Fruit fly (Drosophila melanogaster): ENCODE data around the gene CG2975.

DNA sequence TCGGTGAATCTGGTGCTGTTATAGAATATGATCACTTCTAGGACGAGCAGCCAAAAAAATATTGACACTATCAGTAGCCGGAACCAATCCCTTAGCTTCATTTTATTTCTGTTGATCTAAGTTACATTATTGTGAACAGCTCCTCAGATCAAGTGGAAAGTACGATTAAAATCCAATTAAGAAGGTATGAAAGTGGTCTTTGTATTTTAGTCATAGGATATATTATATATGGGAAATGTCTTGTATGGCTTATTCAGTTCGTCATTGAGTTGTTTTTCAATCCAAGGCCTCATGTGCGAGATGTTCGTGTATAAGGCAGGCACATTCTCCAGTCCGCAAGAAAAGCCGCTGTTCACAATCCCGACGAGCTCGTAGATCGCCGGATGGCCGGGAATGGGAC, 4.5 kb downstream of the CG2975 start, which contains the start of gene CG18558:
- TF ChIP-seq tll (GFP tag; optimal IDR thresholded peaks at IDR 0.05), result no peak
- TF ChIP-seq Dfd (GFP tag; optimal IDR thresholded peaks at IDR 0.05), result no peak
- no peak for TF ChIP-seq CG4282 (GFP tag; optimal IDR thresholded peaks at IDR 0.05)
- no peak for TF ChIP-seq tx (GFP tag; optimal IDR thresholded peaks at IDR 0.05)
- no peak for TF ChIP-seq kay (GFP tag; optimal IDR thresholded peaks at IDR 0.05)
- no peak for TF ChIP-seq CG6765 (GFP tag; optimal IDR thresholded peaks at IDR 0.05)
- no peak for TF ChIP-seq mirr (GFP tag; optimal IDR thresholded peaks at IDR 0.05)
- no peak for TF ChIP-seq fd3F (GFP tag; optimal IDR thresholded peaks at IDR 0.05)

All from whole organism, embryonic.